Worm (Caenorhabditis elegans) whole organism, L4 larva: ENCODE measurements around the gene K06H7.7.

Experiments
- F26F4.8 ChIP-seq: fragments of 200-800 bp; sonication (Bioruptor generic); conservative IDR thresholded peaks from 2 replicates; pipeline ENCODE4 v1.3.6; 2022; ENCODE audit warnings: missing genetic modification characterization, missing compliant biosample characterization
- T26A8.4 ChIP-seq: fragments of 200-800 bp; sonication (Bioruptor generic); IDR thresholded peaks from 2 replicates; pipeline ENCODE4 v1.3.6; 2022; ENCODE audit warnings: missing genetic modification characterization, missing compliant biosample characterization
- Y105C5A.15 ChIP-seq: fragments of 200-800 bp; sonication (Bioruptor generic); IDR thresholded peaks from 2 replicates; pipeline ENCODE4 v1.3.6; 2022; ENCODE audit warnings: missing genetic modification characterization, missing compliant biosample characterization
- aha-1 ChIP-seq: fragments of 150-350 bp; peaks from one replicate; lab custom pipeline; 2014; ENCODE audit warnings: missing biosample characterization, missing genetic modification characterization
- ceh-28 ChIP-seq: fragments of 150-350 bp; optimal IDR thresholded peaks from 2 replicates; lab custom pipeline; 2014; ENCODE audit warnings: missing biosample characterization, missing genetic modification reagents, missing genetic modification characterization
- ctbp-1 ChIP-seq: fragments of 200-800 bp; sonication (Bioruptor generic); IDR thresholded peaks from 2 replicates; pipeline ENCODE4 v1.3.6; 2022; ENCODE audit warnings: missing genetic modification reagents, missing genetic modification characterization, missing compliant biosample characterization
- daf-12 ChIP-seq: fragments of 150-350 bp; optimal IDR thresholded peaks from 2 replicates; lab custom pipeline; 2014; ENCODE audit warnings: missing biosample characterization, missing genetic modification reagents, missing genetic modification characterization
- dmd-9 ChIP-seq: fragments of 200-800 bp; sonication (Bioruptor generic); IDR thresholded peaks from 2 replicates; pipeline ENCODE4 v1.3.6; 2022; ENCODE audit warnings: missing genetic modification reagents, missing genetic modification characterization, missing compliant biosample characterization
- gei-8 ChIP-seq: fragments of 200-800 bp; sonication (Bioruptor generic); optimal IDR thresholded peaks from 2 replicates; lab custom pipeline; 2018; ENCODE audit warnings: mild to moderate bottlenecking, missing genetic modification characterization, missing compliant biosample characterization
- hif-1 ChIP-seq, 2 experiments: sonication (generic microtip); optimal IDR thresholded peaks; 2 replicates each; lab custom pipeline; 2016 to 2017; ENCODE audit warnings: missing compliant biosample characterization in 2 of 2, missing genetic modification characterization in 2 of 2, missing genetic modification reagents in 2 of 2, missing genotype in 2 of 2, mild to moderate bottlenecking in 1 of 2
- lin-1 ChIP-seq: fragments of 200-800 bp; sonication (Bioruptor generic); IDR thresholded peaks from 2 replicates; pipeline ENCODE4 v1.3.6; 2022; ENCODE audit warnings: missing genetic modification reagents, missing genetic modification characterization, missing compliant biosample characterization
- lsy-2 ChIP-seq, 2 experiments: fragments of 150-350 bp in 1 of 2; sonication (generic microtip) in 1 of 2; optimal IDR thresholded peaks; 2 replicates each; lab custom pipeline; 2014 to 2017; ENCODE audit warnings: missing biosample characterization in 2 of 2, missing genetic modification characterization in 2 of 2
- mdl-1 ChIP-seq, 2 experiments: fragments of 150-350 bp in 1 of 2; sonication (generic microtip) in 1 of 2; optimal IDR thresholded peaks; 2 replicates each; lab custom pipeline; 2014 to 2017; ENCODE audit warnings: missing biosample characterization in 2 of 2, missing genetic modification characterization in 2 of 2
- mdt-29 ChIP-seq: fragments of 200-800 bp; sonication (Bioruptor generic); IDR thresholded peaks from 2 replicates; pipeline ENCODE4 v1.3.6; 2022; ENCODE audit warnings: missing genetic modification reagents, missing genetic modification characterization, missing compliant biosample characterization
- mes-2 ChIP-seq: sonication (generic microtip); optimal IDR thresholded peaks from 2 replicates; lab custom pipeline; 2016; ENCODE audit warnings: missing genotype, mild to moderate bottlenecking, missing genetic modification characterization, missing compliant biosample characterization; ENCODE audit not compliant: poor library complexity, severe bottlenecking
- mxl-3 ChIP-seq: fragments of 200-800 bp; sonication (Bioruptor generic); optimal IDR thresholded peaks from 2 replicates; lab custom pipeline; 2018; ENCODE audit warnings: mild to moderate bottlenecking, missing genetic modification characterization, missing compliant biosample characterization
- nhr-102 ChIP-seq: sonication (generic microtip); optimal IDR thresholded peaks from 2 replicates; lab custom pipeline; 2016; ENCODE audit warnings: mild to moderate bottlenecking, missing genetic modification characterization, moderate library complexity, missing compliant biosample characterization
- nhr-111 ChIP-seq: fragments of 200-800 bp; sonication (Bioruptor generic); optimal IDR thresholded peaks from 2 replicates; lab custom pipeline; 2018; ENCODE audit warnings: mild to moderate bottlenecking, missing genetic modification characterization, missing compliant biosample characterization
- nhr-237 ChIP-seq: sonication (generic microtip); optimal IDR thresholded peaks from 2 replicates; lab custom pipeline; 2017; ENCODE audit warnings: missing biosample characterization, missing genetic modification characterization
- nhr-25 ChIP-seq: sonication (generic microtip); optimal IDR thresholded peaks from 2 replicates; lab custom pipeline; 2017; ENCODE audit warnings: missing genetic modification characterization, mild to moderate bottlenecking, missing compliant biosample characterization, antibody characterized with exemption, moderate library complexity, borderline replicate concordance; ENCODE audit not compliant: insufficient read depth
- nhr-41 ChIP-seq: fragments of 200-800 bp; sonication (Bioruptor generic); IDR thresholded peaks from 2 replicates; pipeline ENCODE4 v1.3.6; 2022; ENCODE audit warnings: missing genetic modification reagents, missing genetic modification characterization, missing compliant biosample characterization
- nhr-48 ChIP-seq: sonication (generic microtip); optimal IDR thresholded peaks from 2 replicates; lab custom pipeline; 2016; ENCODE audit warnings: mild to moderate bottlenecking, missing genetic modification characterization, missing compliant biosample characterization
- nhr-6 ChIP-seq: fragments of 150-350 bp; optimal IDR thresholded peaks from 2 replicates; lab custom pipeline; 2014; ENCODE audit warnings: missing biosample characterization, missing genetic modification characterization
- pqm-1 ChIP-seq: sonication (generic microtip); optimal IDR thresholded peaks from 2 replicates; lab custom pipeline; 2017; ENCODE audit warnings: missing biosample characterization, missing genetic modification characterization
- rbr-2 ChIP-seq: sonication (generic microtip); optimal IDR thresholded peaks from 2 replicates; lab custom pipeline; 2016; ENCODE audit warnings: missing genotype, missing genetic modification characterization, missing compliant biosample characterization
- skn-1 ChIP-seq: fragments of 150-350 bp; optimal IDR thresholded peaks from 2 replicates; lab custom pipeline; 2014; ENCODE audit warnings: missing biosample characterization, missing genetic modification characterization
- spr-3 ChIP-seq: fragments of 200-800 bp; sonication (Bioruptor generic); optimal IDR thresholded peaks from 2 replicates; lab custom pipeline; 2018; ENCODE audit warnings: mild to moderate bottlenecking, missing genetic modification characterization, missing compliant biosample characterization
- tag-97 ChIP-seq: fragments of 200-800 bp; sonication (Bioruptor generic); IDR thresholded peaks from 2 replicates; pipeline ENCODE4 v1.3.6; 2022; ENCODE audit warnings: missing genetic modification characterization, missing compliant biosample characterization
- unc-39 ChIP-seq: sonication (generic microtip); optimal IDR thresholded peaks from 2 replicates; lab custom pipeline; 2017; ENCODE audit warnings: missing biosample characterization, missing genetic modification characterization
- unc-62 ChIP-seq, 3 experiments: fragments of 150-350 bp in 1 of 3; sonication (generic microtip); optimal IDR thresholded peaks in 2 of 3; peaks in 1 of 3; 1 replicate in 1 of 3; 2 replicates in 2 of 3; lab custom pipeline; 2014 to 2017; ENCODE audit warnings: missing biosample characterization in 3 of 3, missing genetic modification characterization in 3 of 3, missing genetic modification reagents in 3 of 3, missing genotype in 1 of 3
- ztf-11 ChIP-seq: fragments of 150-350 bp; optimal IDR thresholded peaks from 2 replicates; lab custom pipeline; 2014; ENCODE audit warnings: missing biosample characterization, missing genetic modification characterization

K06H7.7 gene

DNA sequence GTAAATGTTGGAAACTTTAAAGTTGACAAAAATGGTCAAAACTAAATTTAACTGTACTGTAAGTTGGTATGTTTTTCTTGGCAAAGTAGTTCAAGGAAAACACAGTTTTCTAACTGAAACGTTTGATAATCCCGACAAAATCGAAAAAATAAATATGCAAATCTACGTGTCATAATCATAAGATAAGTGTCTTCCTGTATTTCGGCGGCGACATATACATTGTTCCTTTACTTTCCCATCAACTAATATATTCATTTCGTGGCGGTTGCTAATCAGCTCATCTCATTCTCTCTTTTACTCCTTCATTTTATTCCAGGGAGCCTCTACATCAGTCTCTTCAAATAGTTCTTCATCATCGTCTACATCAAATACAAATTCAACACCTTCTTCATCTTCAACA, 17.5 kb downstream of the K06H7.7 start:
- TF ChIP-seq aha-1 (tag; lab: Kevin White, UChicago) = peak; percentile 93
- no peak for TF ChIP-seq mxl-3 (GFP tag; lab: Kevin White, UChicago)
- TF ChIP-seq lin-1 (GFP tag; lab: Robert Waterston, UW) = no peak
- no peak for TF ChIP-seq nhr-41 (GFP tag; lab: Robert Waterston, UW)

- TF ChIP-seq skn-1 (tag; lab: Kevin White, UChicago) (no peak), nhr-48 (tag; lab: Kevin White, UChicago) (no peak), pqm-1 (tag; lab: Kevin White, UChicago) (no peak), nhr-6 (tag; lab: Kevin White, UChicago) (no peak), nhr-25 (tag; lab: Kevin White, UChicago) (no peak), lsy-2 (tag; optimal IDR thresholded peaks at IDR 0.05; lab: Kevin White, UChicago) (no peak), hif-1 (tag; optimal IDR thresholded peaks at IDR 0.05; lab: Kevin White, UChicago) (no peak), unc-39 (tag; lab: Kevin White, UChicago) (no peak), daf-12 (no peak)
Observed at ce11 chrIII:8066989-8067388, 18.3 kb downstream of the K06H7.7 start, which contains the start of gene pros-1. TSS of gene pros-1 (plus strand) at chrIII:8067289.

DNA sequence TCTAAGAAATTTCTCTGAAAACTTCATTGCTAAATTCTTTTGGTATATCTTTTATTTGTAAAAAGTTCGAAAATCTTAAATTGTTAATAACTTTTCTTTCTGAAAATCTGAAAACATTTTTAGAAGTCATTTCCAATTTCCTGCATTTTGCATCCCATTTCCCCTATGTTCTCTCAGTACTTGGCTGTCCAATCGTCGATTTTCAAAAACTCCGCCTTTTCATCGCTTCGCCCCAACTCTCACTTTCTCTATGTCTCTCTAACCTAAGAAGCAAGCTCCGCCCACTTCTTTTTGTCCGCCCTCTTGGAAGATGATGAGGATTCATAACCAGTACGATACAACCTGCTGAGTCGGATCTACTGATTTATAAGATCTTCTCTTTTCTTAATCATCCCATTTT, 20.2 kb downstream of the K06H7.7 start:
- TF ChIP-seq mes-2 = no peak
- no peak for TF ChIP-seq nhr-237 (tag; lab: Kevin White, UChicago)
- TF ChIP-seq dmd-9 (GFP tag; lab: Robert Waterston, UW) = no peak

- TF ChIP-seq rbr-2 (tag; lab: Kevin White, UChicago) (no peak), unc-62 (GFP tag; optimal IDR thresholded peaks at IDR 0.05 in 1 of 2; lab: Kevin White, UChicago) (peak in 1 of 2 experiments; percentile 95), unc-62 (tag; optimal IDR thresholded peaks at IDR 0.05; lab: Kevin White, UChicago) (no peak)
- TF ChIP-seq, all 104 proteins: peak for 1
Observed at ce11 chrIII:8063659-8064058, 21.6 kb downstream of the K06H7.7 start.

ce11 chrIII:8061114-8061513, 24.2 kb downstream of the K06H7.7 start:
- TF ChIP-seq gei-8 (GFP tag; lab: Kevin White, UChicago) = no peak
- TF ChIP-seq unc-62 (GFP tag; optimal IDR thresholded peaks at IDR 0.05 in 1 of 2; lab: Kevin White, UChicago) = peak in 1 of 2 experiments; percentile 96
- TF ChIP-seq unc-62 (tag; optimal IDR thresholded peaks at IDR 0.05; lab: Kevin White, UChicago) = no peak

DNA sequence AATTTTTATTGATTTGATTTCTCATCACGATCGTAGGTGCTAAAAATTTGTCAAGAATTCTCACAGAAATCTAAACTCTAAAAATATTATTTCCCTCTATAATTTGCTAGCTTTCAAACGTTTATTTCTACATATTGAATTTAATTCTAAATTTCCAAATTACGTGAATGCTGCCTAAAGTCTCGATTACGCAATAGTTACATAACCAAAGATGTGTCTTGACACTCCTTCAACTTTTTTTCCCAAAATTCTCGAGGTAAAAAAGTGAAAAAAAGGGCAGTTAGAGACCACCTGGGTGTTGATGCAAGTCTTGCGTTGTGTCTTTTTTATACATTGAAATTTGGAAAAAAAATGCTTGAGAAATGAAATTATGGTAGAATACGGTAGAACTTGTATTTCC, 33.4 kb downstream of the K06H7.7 start:
- no peak for TF ChIP-seq mdt-29
- TF ChIP-seq F26F4.8 (GFP tag; lab: Robert Waterston, UW) = no peak
- TF ChIP-seq gei-8 (GFP tag; lab: Kevin White, UChicago) = no peak
- TF ChIP-seq spr-3 (GFP tag; lab: Kevin White, UChicago) = no peak
- TF ChIP-seq mes-2 = no peak
- no peak for TF ChIP-seq mdl-1 (tag; optimal IDR thresholded peaks at IDR 0.05; lab: Kevin White, UChicago)
- TF ChIP-seq ztf-11 (tag; lab: Kevin White, UChicago) = no peak
- TF ChIP-seq ceh-28 = no peak
- no peak for TF ChIP-seq Y105C5A.15 (GFP tag; lab: Robert Waterston, UW)
- TF ChIP-seq nhr-111 (GFP tag; lab: Kevin White, UChicago) = no peak
- no peak for TF ChIP-seq T26A8.4 (GFP tag; lab: Robert Waterston, UW)
- no peak for TF ChIP-seq tag-97
- TF ChIP-seq ctbp-1 (GFP tag; lab: Robert Waterston, UW) = no peak
- no peak for TF ChIP-seq nhr-102 (tag; lab: Kevin White, UChicago)
